Fruit fly (Drosophila melanogaster) whole organism, embryonic: Measurements from ENCODE around the gene Cdc23.

ENCODE experiments used
- Blimp-1 ChIP-seq: fragments of 200-800 bp; sonication (Bioruptor generic); optimal IDR thresholded peaks from 3 replicates; lab custom pipeline; 2018; ENCODE audit warnings: missing biosample characterization, missing genetic modification characterization, mild to moderate bottlenecking, moderate library complexity, missing genetic modification reagents
- Bteb2 ChIP-seq: fragments of 200-800 bp; sonication (Bioruptor generic); optimal IDR thresholded peaks from 2 replicates; lab custom pipeline; 2016; ENCODE audit warnings: missing biosample characterization, missing genetic modification characterization
- CG10147 ChIP-seq: fragments of 200-800 bp; sonication (Bioruptor generic); optimal IDR thresholded peaks from 2 replicates; lab custom pipeline; 2019; ENCODE audit warnings: missing biosample characterization, mild to moderate bottlenecking, missing genetic modification characterization, moderate library complexity
- CG10654 ChIP-seq: fragments of 200-800 bp; sonication (Bioruptor generic); optimal IDR thresholded peaks from 2 replicates; lab custom pipeline; 2016; ENCODE audit warnings: missing biosample characterization, missing genetic modification characterization
- CG11093 ChIP-seq: fragments of 200-800 bp; sonication (Bioruptor generic); IDR thresholded peaks from 3 replicates; pipeline ENCODE4 v1.3.6; 2022; ENCODE audit warnings: missing biosample characterization, missing genetic modification characterization
- CG12391 ChIP-seq: fragments of 200-800 bp; sonication (Bioruptor generic); optimal IDR thresholded peaks from 3 replicates; lab custom pipeline; 2018; ENCODE audit warnings: missing biosample characterization, mild to moderate bottlenecking, missing genetic modification characterization, moderate library complexity
- CG15696 ChIP-seq: fragments of 200-800 bp; sonication (Bioruptor generic); optimal IDR thresholded peaks from 2 replicates; lab custom pipeline; 2019; ENCODE audit warnings: missing biosample characterization, mild to moderate bottlenecking, missing genetic modification characterization, moderate library complexity
- CG17568 ChIP-seq: fragments of 200-800 bp; sonication (Bioruptor generic); optimal IDR thresholded peaks from 2 replicates; lab custom pipeline; 2018; ENCODE audit warnings: missing biosample characterization, mild to moderate bottlenecking, missing genetic modification characterization, moderate library complexity
- CG1832 ChIP-seq: fragments of 200-800 bp; sonication (Bioruptor generic); optimal IDR thresholded peaks from 2 replicates; lab custom pipeline; 2017; ENCODE audit warnings: missing biosample characterization, mild to moderate bottlenecking, missing genetic modification characterization, inconsistent platforms
- CG3065 ChIP-seq: fragments of 200-800 bp; sonication (Bioruptor generic); optimal IDR thresholded peaks from 2 replicates; lab custom pipeline; 2016; ENCODE audit warnings: missing biosample characterization, missing genetic modification characterization
- CG31224 ChIP-seq: fragments of 200-800 bp; sonication (Bioruptor generic); IDR thresholded peaks from 2 replicates; pipeline ENCODE4 v1.3.6; 2022; ENCODE audit warnings: missing biosample characterization, missing genetic modification characterization
- CG3838 ChIP-seq: fragments of 200-800 bp; sonication (Bioruptor generic); optimal IDR thresholded peaks from 3 replicates; lab custom pipeline; 2016; ENCODE audit warnings: missing biosample characterization, missing genetic modification characterization
- CG3847 ChIP-seq: fragments of 200-800 bp; sonication (Bioruptor generic); IDR thresholded peaks from 2 replicates; pipeline ENCODE4 v1.3.6; 2022; ENCODE audit warnings: missing biosample characterization, missing genetic modification characterization
- CG4404 ChIP-seq: fragments of 200-800 bp; sonication (Bioruptor generic); IDR thresholded peaks from 2 replicates; pipeline ENCODE4 v1.3.6; 2022; ENCODE audit warnings: missing biosample characterization, missing genetic modification characterization
- CG7745 ChIP-seq: fragments of 200-800 bp; sonication (Bioruptor generic); optimal IDR thresholded peaks from 2 replicates; lab custom pipeline; 2018; ENCODE audit warnings: missing biosample characterization, mild to moderate bottlenecking, missing genetic modification characterization, moderate library complexity
- CG9817 ChIP-seq: fragments of 200-800 bp; sonication (Bioruptor generic); optimal IDR thresholded peaks from 2 replicates; lab custom pipeline; 2018; ENCODE audit warnings: missing biosample characterization, mild to moderate bottlenecking, missing genetic modification characterization, moderate library complexity
- CG9932 ChIP-seq: fragments of 200-800 bp; sonication (Bioruptor generic); IDR thresholded peaks from 2 replicates; pipeline ENCODE4 v1.3.6; 2022; ENCODE audit warnings: missing biosample characterization, missing genetic modification characterization
- CHES-1-like ChIP-seq: fragments of 200-800 bp; sonication (Bioruptor generic); optimal IDR thresholded peaks from 2 replicates; lab custom pipeline; 2016; ENCODE audit warnings: missing biosample characterization, missing genetic modification characterization
- Dref ChIP-seq: fragments of 200-800 bp; sonication (Bioruptor generic); IDR thresholded peaks from 2 replicates; pipeline ENCODE4 v1.3.6; 2022; ENCODE audit warnings: missing biosample characterization, missing genetic modification characterization
- Ets97D ChIP-seq: fragments of 200-800 bp; sonication (Bioruptor generic); optimal IDR thresholded peaks from 3 replicates; lab custom pipeline; 2016; ENCODE audit warnings: missing biosample characterization, missing genetic modification characterization
- Hr39 ChIP-seq: fragments of >200 bp; optimal IDR thresholded peaks from 2 replicates; lab custom pipeline; 2017
- Lhr ChIP-seq: fragments of 200-800 bp; sonication (Bioruptor generic); optimal IDR thresholded peaks from 3 replicates; lab custom pipeline; 2017; ENCODE audit warnings: mild to moderate bottlenecking, missing biosample characterization, missing genetic modification reagents, missing genetic modification characterization
- Med ChIP-seq: fragments of 200-800 bp; sonication (Bioruptor generic); peaks from one replicate; lab custom pipeline; 2016; ENCODE audit warnings: missing biosample characterization, missing genetic modification characterization, mild to moderate bottlenecking, inconsistent platforms, moderate library complexity
- Myb ChIP-seq: fragments of 200-800 bp; sonication (Bioruptor generic); optimal IDR thresholded peaks from 2 replicates; lab custom pipeline; 2016; ENCODE audit warnings: missing biosample characterization, missing genetic modification characterization
- NfI ChIP-seq: fragments of 200-800 bp; sonication (Bioruptor generic); optimal IDR thresholded peaks from 3 replicates; lab custom pipeline; 2018; ENCODE audit warnings: missing biosample characterization, mild to moderate bottlenecking, missing genetic modification characterization, moderate library complexity
- Poxn ChIP-seq: fragments of 200-800 bp; sonication (Bioruptor generic); IDR thresholded peaks from 2 replicates; pipeline ENCODE4 v1.3.6; 2022; ENCODE audit warnings: missing biosample characterization, missing genetic modification characterization
- Side ChIP-seq: fragments of 200-800 bp; sonication (Bioruptor generic); optimal IDR thresholded peaks from 2 replicates; lab custom pipeline; 2016; ENCODE audit warnings: missing biosample characterization, missing genetic modification characterization
- Six4 ChIP-seq: fragments of 200-800 bp; sonication (Bioruptor generic); optimal IDR thresholded peaks from 2 replicates; lab custom pipeline; 2016; ENCODE audit warnings: missing biosample characterization, missing genetic modification characterization
- Sox102F ChIP-seq: fragments of 200-800 bp; sonication (Bioruptor generic); optimal IDR thresholded peaks from 2 replicates; lab custom pipeline; 2018; ENCODE audit warnings: missing biosample characterization, mild to moderate bottlenecking, missing genetic modification characterization, moderate library complexity
- Trl ChIP-seq, 3 experiments: fragments of >200 bp in 2 of 3; fragments of 200-800 bp in 1 of 3; sonication (Bioruptor generic) in 1 of 3; optimal IDR thresholded peaks; 2 replicates in 1 of 3; 3 replicates in 2 of 3; lab custom pipeline; 2016 to 2017; ENCODE audit warnings: missing biosample characterization in 1 of 3, missing genetic modification characterization in 1 of 3
- Usf ChIP-seq: fragments of 200-800 bp; sonication (Bioruptor generic); optimal IDR thresholded peaks from 2 replicates; lab custom pipeline; 2017; ENCODE audit warnings: missing genotype, missing biosample characterization, missing genetic modification characterization
- ara ChIP-seq: fragments of 200-800 bp; sonication (Bioruptor generic); IDR thresholded peaks from 2 replicates; pipeline ENCODE4 v1.3.6; 2022; ENCODE audit warnings: missing biosample characterization, missing genetic modification characterization
- bab2 ChIP-seq: fragments of 200-800 bp; sonication (Bioruptor generic); optimal IDR thresholded peaks from 2 replicates; lab custom pipeline; 2016; ENCODE audit warnings: missing biosample characterization, missing genetic modification characterization
- cato ChIP-seq: fragments of 200-800 bp; sonication (Bioruptor generic); optimal IDR thresholded peaks from 2 replicates; lab custom pipeline; 2016; ENCODE audit warnings: missing biosample characterization, missing genetic modification characterization, borderline replicate concordance
- caup ChIP-seq: fragments of 200-800 bp; sonication (Bioruptor generic); optimal IDR thresholded peaks from 3 replicates; lab custom pipeline; 2017; ENCODE audit warnings: missing biosample characterization, mild to moderate bottlenecking, missing genetic modification characterization, moderate library complexity; ENCODE audit not compliant: severe bottlenecking
- danr ChIP-seq: fragments of 200-800 bp; sonication (Bioruptor generic); IDR thresholded peaks from 2 replicates; pipeline ENCODE4 v1.3.6; 2022; ENCODE audit warnings: missing biosample characterization, missing genetic modification characterization
- exex ChIP-seq: fragments of 200-800 bp; sonication (Bioruptor generic); optimal IDR thresholded peaks from 4 replicates; lab custom pipeline; 2018; ENCODE audit warnings: missing biosample characterization, mild to moderate bottlenecking, missing genetic modification characterization, moderate library complexity
- gro ChIP-seq: fragments of 200-800 bp; sonication (Bioruptor generic); optimal IDR thresholded peaks from 2 replicates; lab custom pipeline; 2016; ENCODE audit warnings: missing biosample characterization, missing genetic modification characterization
- ham ChIP-seq: fragments of 200-800 bp; sonication (Bioruptor generic); IDR thresholded peaks from 2 replicates; pipeline ENCODE4 v1.3.6; 2022; ENCODE audit warnings: missing biosample characterization, missing genetic modification characterization
- insv ChIP-seq, 2 experiments: fragments of 200-800 bp; sonication (Bioruptor generic); optimal IDR thresholded peaks; 3 replicates each; lab custom pipeline; 2016 to 2018; ENCODE audit warnings: missing biosample characterization in 2 of 2, missing genetic modification characterization in 2 of 2
- ken ChIP-seq: fragments of 200-800 bp; sonication (Bioruptor generic); IDR thresholded peaks from 3 replicates; pipeline ENCODE4 v1.3.6; 2022; ENCODE audit warnings: missing biosample characterization, missing genetic modification characterization
- klu ChIP-seq: fragments of 200-800 bp; sonication (Bioruptor generic); IDR thresholded peaks from 2 replicates; pipeline ENCODE4 v1.3.6; 2022; ENCODE audit warnings: missing biosample characterization, missing genetic modification characterization
- mld ChIP-seq: fragments of 200-800 bp; sonication (Bioruptor generic); IDR thresholded peaks from 3 replicates; pipeline ENCODE4 v1.3.6; 2022; ENCODE audit warnings: missing biosample characterization, missing genetic modification characterization; ENCODE audit not compliant: partially characterized antibody
- nau ChIP-seq: fragments of 200-800 bp; sonication (Bioruptor generic); optimal IDR thresholded peaks from 3 replicates; lab custom pipeline; 2017; ENCODE audit warnings: missing biosample characterization, mild to moderate bottlenecking, missing genetic modification characterization, missing genetic modification reagents
- odd ChIP-seq: fragments of 200-800 bp; sonication (Bioruptor generic); optimal IDR thresholded peaks from 2 replicates; lab custom pipeline; 2017; ENCODE audit warnings: missing biosample characterization, mild to moderate bottlenecking, missing genetic modification characterization
- phol ChIP-seq: fragments of 200-800 bp; sonication (Bioruptor generic); optimal IDR thresholded peaks from 3 replicates; lab custom pipeline; 2018; ENCODE audit warnings: missing biosample characterization, mild to moderate bottlenecking, missing genetic modification characterization, moderate library complexity
- shn ChIP-seq: fragments of 200-800 bp; sonication (Bioruptor generic); optimal IDR thresholded peaks from 3 replicates; lab custom pipeline; 2016; ENCODE audit warnings: missing biosample characterization, missing genetic modification characterization
- tgo ChIP-seq: fragments of 200-800 bp; sonication (Bioruptor generic); IDR thresholded peaks from 3 replicates; pipeline ENCODE4 v1.3.6; 2022; ENCODE audit warnings: missing biosample characterization, missing genetic modification characterization
- tx ChIP-seq: fragments of 200-800 bp; sonication (Bioruptor generic); optimal IDR thresholded peaks from 2 replicates; lab custom pipeline; 2016; ENCODE audit warnings: missing biosample characterization, missing genetic modification characterization
- zfh1 ChIP-seq: fragments of 200-800 bp; sonication (Bioruptor generic); IDR thresholded peaks from 3 replicates; pipeline ENCODE4 v1.3.6; 2022; ENCODE audit warnings: missing biosample characterization, missing genetic modification characterization

The Cdc23 gene

dm6 chr2L:20494423-20495052, 35.4 kb downstream of the Cdc23 start, which contains the start of gene CG34007 (continued):
- TF ChIP-seq CG31224 (GFP tag; lab: Robert Waterston, UW), result no peak
- TF ChIP-seq Six4, result peak; percentile 64
- TF ChIP-seq Blimp-1 (GFP tag; lab: Kevin White, UChicago), result peak; percentile 90
- TF ChIP-seq Dref, result no peak
- no peak for TF ChIP-seq CHES-1-like (GFP tag; lab: Kevin White, UChicago)
- no peak for TF ChIP-seq caup (GFP tag; lab: Kevin White, UChicago)
- peak; percentile 81 for TF ChIP-seq tgo
- TF ChIP-seq zfh1 (GFP tag; lab: Robert Waterston, UW), result peak; percentile 78
- TF ChIP-seq insv (GFP tag; optimal IDR thresholded peaks at IDR 0.05; lab: Kevin White, UChicago), result peak in 1 of 2 experiments; percentile 26
- 0 out of 2 replicates have a peak, but pooled peaks have one; percentile 10 for TF ChIP-seq CG9932 (GFP tag; lab: Robert Waterston, UW)
- TF ChIP-seq bab2 (GFP tag; lab: Kevin White, UChicago), result no peak
- no peak for TF ChIP-seq Poxn (GFP tag; lab: Robert Waterston, UW)
- TF ChIP-seq Usf, result peak; percentile 74
- peak; percentile 67 for TF ChIP-seq CG7745
- TF ChIP-seq Hr39 (lab: Kevin White, UChicago), result no peak
- TF ChIP-seq shn (GFP tag; lab: Kevin White, UChicago), result no peak
- no peak for TF ChIP-seq Bteb2 (GFP tag; lab: Kevin White, UChicago)
- TF ChIP-seq CG4404 (GFP tag; lab: Robert Waterston, UW), result peak; percentile 59
- TF ChIP-seq Trl (optimal IDR thresholded peaks at IDR 0.05; lab: Kevin White, UChicago), result peak; percentile 22 to 76
- TF ChIP-seq Trl (GFP tag; optimal IDR thresholded peaks at IDR 0.05; lab: Kevin White, UChicago), result no peak
- TF ChIP-seq Myb (GFP tag; lab: Kevin White, UChicago), result no peak
- TF ChIP-seq mld, result no peak
- peak; percentile 68; the same call in 1 of the 2 replicates for TF ChIP-seq ara
- TF ChIP-seq CG3065, result peak; percentile 43
- no peak for TF ChIP-seq Ets97D (GFP tag; lab: Kevin White, UChicago)
- peak; percentile 32; the same call in 1 of the 2 replicates for TF ChIP-seq klu (GFP tag; lab: Robert Waterston, UW)
- TF ChIP-seq CG3847, result peak; percentile 61; the same call in 1 of the 2 replicates
- peak; percentile 88 for TF ChIP-seq CG15696 (tag; lab: Kevin White, UChicago)
- peak; percentile 81 for TF ChIP-seq odd
- TF ChIP-seq CG9817 (tag; lab: Kevin White, UChicago), result peak; percentile 63
- TF ChIP-seq exex, result no peak
- no peak for TF ChIP-seq Med (GFP tag; lab: Kevin White, UChicago)
- peak; percentile 90 for TF ChIP-seq phol (tag; lab: Kevin White, UChicago)
- peak; percentile 40 for TF ChIP-seq NfI (GFP tag; lab: Kevin White, UChicago)
- no peak for TF ChIP-seq CG3838 (GFP tag; lab: Kevin White, UChicago)
- no peak for TF ChIP-seq nau
- peak; percentile 92 for TF ChIP-seq Sox102F (GFP tag; lab: Kevin White, UChicago)
- TF ChIP-seq CG10654, result peak; percentile 43
- TF ChIP-seq ham (GFP tag; lab: Robert Waterston, UW), result no peak
- TF ChIP-seq CG1832 (GFP tag; lab: Kevin White, UChicago), result no peak
- peak; percentile 64; the same call in 2 of the 3 replicates for TF ChIP-seq ken
- TF ChIP-seq danr (GFP tag; lab: Robert Waterston, UW), result no peak; the same call in 1 of the 2 replicates
- TF ChIP-seq Side (GFP tag; lab: Kevin White, UChicago), result no peak
- TF ChIP-seq CG12391 (tag; lab: Kevin White, UChicago), result peak; percentile 94
- peak; percentile 17 for TF ChIP-seq Lhr
- TF ChIP-seq CG17568 (GFP tag; lab: Kevin White, UChicago), result peak; percentile 2
- no peak for TF ChIP-seq gro
- no peak for TF ChIP-seq tx (GFP tag; lab: Kevin White, UChicago)
- peak; percentile 72 for TF ChIP-seq CG10147 (GFP tag; lab: Kevin White, UChicago)
- TF ChIP-seq CG11093 (GFP tag; lab: Robert Waterston, UW), result peak; percentile 48; the same call in 1 of the 3 replicates
- TF ChIP-seq cato (GFP tag; lab: Kevin White, UChicago), result peak; percentile 46
